Fruit fly (Drosophila melanogaster) whole organism, embryonic: Measurements from ENCODE around the gene SerRS.

Experiments
- Bgb ChIP-seq: fragments of 200-800 bp; sonication (Bioruptor generic); IDR thresholded peaks from 2 replicates; pipeline ENCODE4 v1.3.6; 2022; ENCODE audit warnings: missing biosample characterization, missing genetic modification characterization; ENCODE audit not compliant: partially characterized antibody
- BtbVII ChIP-seq: fragments of 200-800 bp; sonication (Bioruptor generic); optimal IDR thresholded peaks from 3 replicates; lab custom pipeline; 2017; ENCODE audit warnings: missing biosample characterization, mild to moderate bottlenecking, missing genetic modification characterization
- CG10959 ChIP-seq: fragments of 200-800 bp; sonication (Bioruptor generic); IDR thresholded peaks from 2 replicates; pipeline ENCODE4 v1.3.6; 2022; ENCODE audit warnings: missing biosample characterization, missing genetic modification characterization
- CG11247 ChIP-seq: fragments of 200-800 bp; sonication (Bioruptor generic); IDR thresholded peaks from 2 replicates; pipeline ENCODE4 v1.3.6; 2022; ENCODE audit warnings: missing biosample characterization, missing genetic modification characterization
- CG12236 ChIP-seq: fragments of 200-800 bp; sonication (Bioruptor generic); optimal IDR thresholded peaks from 2 replicates; lab custom pipeline; 2016; ENCODE audit warnings: missing biosample characterization, missing genetic modification characterization
- CG12659 ChIP-seq: fragments of 200-800 bp; sonication (Bioruptor generic); optimal IDR thresholded peaks from 3 replicates; lab custom pipeline; 2017; ENCODE audit warnings: mild to moderate bottlenecking, missing biosample characterization, missing genetic modification reagents, missing genetic modification characterization
- CG3065 ChIP-seq: fragments of 200-800 bp; sonication (Bioruptor generic); optimal IDR thresholded peaks from 2 replicates; lab custom pipeline; 2016; ENCODE audit warnings: missing biosample characterization, missing genetic modification characterization
- CG32772 ChIP-seq: fragments of 200-800 bp; sonication (Bioruptor generic); IDR thresholded peaks from 2 replicates; pipeline ENCODE4 v1.3.6; 2022; ENCODE audit warnings: missing biosample characterization, missing genetic modification characterization
- CG4282 ChIP-seq: fragments of 200-800 bp; sonication (Bioruptor generic); optimal IDR thresholded peaks from 2 replicates; lab custom pipeline; 2016; ENCODE audit warnings: missing biosample characterization, missing genetic modification characterization
- CG4617 ChIP-seq: fragments of 200-800 bp; sonication (Bioruptor generic); optimal IDR thresholded peaks from 3 replicates; lab custom pipeline; 2016; ENCODE audit warnings: missing biosample characterization, missing genetic modification characterization, borderline replicate concordance
- CG4854 ChIP-seq: fragments of 200-800 bp; sonication (Bioruptor generic); optimal IDR thresholded peaks from 2 replicates; lab custom pipeline; 2016; ENCODE audit warnings: missing biosample characterization, missing genetic modification characterization, inconsistent platforms
- CG6654 ChIP-seq: fragments of 200-800 bp; sonication (Bioruptor generic); optimal IDR thresholded peaks from 2 replicates; lab custom pipeline; 2017; ENCODE audit warnings: missing biosample characterization, mild to moderate bottlenecking, missing genetic modification characterization
- CG7987 ChIP-seq: fragments of 200-800 bp; sonication (Bioruptor generic); optimal IDR thresholded peaks from 2 replicates; lab custom pipeline; 2018; ENCODE audit warnings: missing biosample characterization, mild to moderate bottlenecking, missing genetic modification characterization, moderate library complexity
- CG9609 ChIP-seq: fragments of 200-800 bp; sonication (Bioruptor generic); optimal IDR thresholded peaks from 3 replicates; lab custom pipeline; 2016; ENCODE audit warnings: missing biosample characterization, missing genetic modification characterization
- CG9727 ChIP-seq: fragments of 200-800 bp; sonication (Bioruptor generic); optimal IDR thresholded peaks from 3 replicates; lab custom pipeline; 2017; ENCODE audit warnings: missing biosample characterization, mild to moderate bottlenecking, missing genetic modification characterization
- D19A ChIP-seq: fragments of 200-800 bp; optimal IDR thresholded peaks from 3 replicates; lab custom pipeline; 2019; ENCODE audit warnings: missing biosample characterization, mild to moderate bottlenecking, missing genetic modification characterization, moderate library complexity
- Dbx ChIP-seq: fragments of 200-800 bp; sonication (Bioruptor generic); IDR thresholded peaks from 3 replicates; pipeline ENCODE4 v1.3.6; 2022; ENCODE audit warnings: missing biosample characterization, missing genetic modification characterization
- Deaf1 ChIP-seq: fragments of 200-800 bp; optimal IDR thresholded peaks from 3 replicates; lab custom pipeline; 2019; ENCODE audit warnings: missing biosample characterization, mild to moderate bottlenecking, missing genetic modification characterization, moderate library complexity
- Dek ChIP-seq: fragments of 200-800 bp; sonication (Bioruptor generic); optimal IDR thresholded peaks from 3 replicates; lab custom pipeline; 2019; ENCODE audit warnings: missing biosample characterization, mild to moderate bottlenecking, missing genetic modification characterization, moderate library complexity
- Doc3 ChIP-seq: fragments of 200-800 bp; sonication (Bioruptor generic); IDR thresholded peaks from 3 replicates; pipeline ENCODE4 v1.3.6; 2022; ENCODE audit warnings: missing biosample characterization, missing genetic modification characterization; ENCODE audit not compliant: partially characterized antibody
- Ets65A ChIP-seq: fragments of 200-800 bp; sonication (Bioruptor generic); peaks from one replicate; lab custom pipeline; 2016; ENCODE audit warnings: missing biosample characterization, missing genetic modification characterization
- Hand ChIP-seq: fragments of 200-800 bp; sonication (Bioruptor generic); optimal IDR thresholded peaks from 2 replicates; lab custom pipeline; 2017; ENCODE audit warnings: mild to moderate bottlenecking, missing biosample characterization, missing genetic modification reagents, missing genetic modification characterization
- Lim3 ChIP-seq: fragments of 200-800 bp; sonication (Bioruptor generic); IDR thresholded peaks from 2 replicates; pipeline ENCODE4 v1.3.6; 2022; ENCODE audit warnings: missing biosample characterization, missing genetic modification characterization
- MBD-R2 ChIP-seq: fragments of 200-800 bp; sonication (Bioruptor generic); IDR thresholded peaks from 2 replicates; pipeline ENCODE4 v1.3.6; 2022; ENCODE audit warnings: missing biosample characterization, missing genetic modification characterization
- MTF-1 ChIP-seq: fragments of 200-800 bp; sonication (Bioruptor generic); optimal IDR thresholded peaks from 2 replicates; lab custom pipeline; 2018; ENCODE audit warnings: missing biosample characterization, mild to moderate bottlenecking, missing genetic modification characterization, borderline replicate concordance
- NFAT ChIP-seq: fragments of 200-800 bp; sonication (Bioruptor generic); IDR thresholded peaks from 2 replicates; pipeline ENCODE4 v1.3.6; 2022; ENCODE audit warnings: missing biosample characterization, missing genetic modification characterization
- NK7.1 ChIP-seq: fragments of 200-800 bp; sonication (Bioruptor generic); optimal IDR thresholded peaks from 3 replicates; lab custom pipeline; 2016; ENCODE audit warnings: missing biosample characterization, missing genetic modification characterization
- Trl ChIP-seq, 3 experiments: fragments of >200 bp in 2 of 3; fragments of 200-800 bp in 1 of 3; sonication (Bioruptor generic) in 1 of 3; optimal IDR thresholded peaks; 2 replicates in 1 of 3; 3 replicates in 2 of 3; lab custom pipeline; 2016 to 2017; ENCODE audit warnings: missing biosample characterization in 1 of 3, missing genetic modification characterization in 1 of 3
- Xbp1 ChIP-seq: fragments of 200-800 bp; sonication (Bioruptor generic); optimal IDR thresholded peaks from 3 replicates; lab custom pipeline; 2016; ENCODE audit warnings: missing biosample characterization, mild to moderate bottlenecking, missing genetic modification characterization
- ac ChIP-seq: fragments of 200-800 bp; sonication (Bioruptor generic); optimal IDR thresholded peaks from 3 replicates; lab custom pipeline; 2017; ENCODE audit warnings: missing biosample characterization, mild to moderate bottlenecking, missing genetic modification characterization
- ato ChIP-seq: fragments of 200-800 bp; sonication (Bioruptor generic); IDR thresholded peaks from 2 replicates; pipeline ENCODE4 v1.3.6; 2022; ENCODE audit warnings: missing biosample characterization, missing genetic modification characterization; ENCODE audit not compliant: partially characterized antibody
- bbx ChIP-seq: fragments of 200-800 bp; sonication (Bioruptor generic); IDR thresholded peaks from 2 replicates; pipeline ENCODE4 v1.3.6; 2022; ENCODE audit warnings: missing biosample characterization, missing genetic modification characterization; ENCODE audit not compliant: partially characterized antibody
- cwo ChIP-seq: fragments of 200-800 bp; sonication (Bioruptor generic); optimal IDR thresholded peaks from 3 replicates; lab custom pipeline; 2017; ENCODE audit warnings: missing biosample characterization, missing genetic modification characterization, mild to moderate bottlenecking, moderate library complexity, missing genetic modification reagents
- dmrt99B ChIP-seq: fragments of 200-800 bp; sonication (Bioruptor generic); optimal IDR thresholded peaks from 2 replicates; lab custom pipeline; 2018; ENCODE audit warnings: missing biosample characterization, mild to moderate bottlenecking, missing genetic modification characterization, moderate library complexity
- dpn ChIP-seq, 2 experiments: fragments of 200-800 bp; sonication (Bioruptor generic); optimal IDR thresholded peaks; 3 replicates each; lab custom pipeline; 2016; ENCODE audit warnings: missing biosample characterization in 2 of 2, missing genetic modification characterization in 2 of 2
- fd64A ChIP-seq: fragments of 200-800 bp; sonication (Bioruptor generic); optimal IDR thresholded peaks from 3 replicates; lab custom pipeline; 2018; ENCODE audit warnings: missing biosample characterization, mild to moderate bottlenecking, missing genetic modification characterization
- fd96Cb ChIP-seq: fragments of 200-800 bp; sonication (Bioruptor generic); optimal IDR thresholded peaks from 2 replicates; lab custom pipeline; 2018; ENCODE audit warnings: missing biosample characterization, mild to moderate bottlenecking, missing genetic modification characterization, moderate library complexity
- ham ChIP-seq: fragments of 200-800 bp; sonication (Bioruptor generic); IDR thresholded peaks from 2 replicates; pipeline ENCODE4 v1.3.6; 2022; ENCODE audit warnings: missing biosample characterization, missing genetic modification characterization
- nmo ChIP-seq: fragments of 200-800 bp; sonication (Bioruptor generic); optimal IDR thresholded peaks from 2 replicates; lab custom pipeline; 2018; ENCODE audit warnings: missing biosample characterization, mild to moderate bottlenecking, missing genetic modification characterization, moderate library complexity
- pan ChIP-seq, 4 experiments: fragments of >200 bp in 3 of 4; fragments of 200-800 bp in 1 of 4; sonication (Bioruptor generic) in 1 of 4; optimal IDR thresholded peaks in 3 of 4; IDR thresholded peaks in 1 of 4; 2 replicates each; pipeline versions ENCODE4 v1.3.6 to Lab custom; 2017 to 2022; ENCODE audit warnings: missing biosample characterization in 2 of 4, missing genetic modification characterization in 2 of 4, mixed read lengths in 1 of 4
- peb ChIP-seq: fragments of 200-800 bp; sonication (Bioruptor generic); IDR thresholded peaks from 2 replicates; pipeline ENCODE4 v1.3.6; 2022; ENCODE audit warnings: missing biosample characterization, missing genetic modification characterization
- pnt ChIP-seq: fragments of 200-800 bp; sonication (Bioruptor generic); optimal IDR thresholded peaks from 3 replicates; lab custom pipeline; 2016; ENCODE audit warnings: missing biosample characterization, missing genetic modification characterization
- rib ChIP-seq: fragments of 200-800 bp; sonication (Bioruptor generic); IDR thresholded peaks from 2 replicates; pipeline ENCODE4 v1.3.6; 2022; ENCODE audit warnings: missing biosample characterization, missing genetic modification characterization
- slp2 ChIP-seq: fragments of 200-800 bp; sonication (Bioruptor generic); optimal IDR thresholded peaks from 2 replicates; lab custom pipeline; 2016; ENCODE audit warnings: missing biosample characterization, missing genetic modification characterization
- tio ChIP-seq: fragments of 200-800 bp; sonication (Bioruptor generic); optimal IDR thresholded peaks from 2 replicates; lab custom pipeline; 2017; ENCODE audit warnings: missing biosample characterization, missing genetic modification characterization, inconsistent platforms
- trh ChIP-seq: fragments of 200-800 bp; sonication (Bioruptor generic); optimal IDR thresholded peaks from 2 replicates; lab custom pipeline; 2016; ENCODE audit warnings: missing biosample characterization, missing genetic modification characterization
- unc-4 ChIP-seq: fragments of 200-800 bp; sonication (Bioruptor generic); IDR thresholded peaks from 2 replicates; pipeline ENCODE4 v1.3.6; 2022; ENCODE audit warnings: missing biosample characterization, missing genetic modification characterization; ENCODE audit not compliant: partially characterized antibody
- vfl ChIP-seq: fragments of 200-800 bp; sonication (Bioruptor generic); optimal IDR thresholded peaks from 2 replicates; lab custom pipeline; 2016; ENCODE audit warnings: missing biosample characterization, missing genetic modification characterization
- z ChIP-seq: fragments of 200-800 bp; sonication (Bioruptor generic); IDR thresholded peaks from 3 replicates; pipeline ENCODE4 v1.3.6; 2022; ENCODE audit warnings: missing biosample characterization, missing genetic modification characterization
- zen ChIP-seq: fragments of 200-800 bp; sonication (Bioruptor generic); optimal IDR thresholded peaks from 3 replicates; lab custom pipeline; 2018; ENCODE audit warnings: missing biosample characterization, mild to moderate bottlenecking, missing genetic modification characterization, moderate library complexity

SerRS gene

dm6 chr2L:3003399-3003798 lies 33.8 kb downstream of the SerRS start (continued):
- TF ChIP-seq Xbp1 (GFP tag; lab: Kevin White, UChicago) (peak; percentile 33), tio (GFP tag; lab: Kevin White, UChicago) (no peak), Deaf1 (no peak), NK7.1 (GFP tag; lab: Kevin White, UChicago) (no peak), Lim3 (GFP tag; lab: Robert Waterston, UW) (no peak), CG11247 (GFP tag; lab: Robert Waterston, UW) (no peak), ham (no peak), D19A (tag; lab: Kevin White, UChicago) (peak; percentile 87), ac (GFP tag; lab: Kevin White, UChicago) (no peak), pan (optimal IDR thresholded peaks at IDR 0.05; lab: Kevin White, UChicago) (no peak), pan (GFP tag; optimal IDR thresholded peaks at IDR 0.05 in 1 of 2, IDR thresholded peaks at IDR 0.05 in 1 of 2) (peak in 1 of 2 experiments; percentile 50), trh (no peak), Dbx (GFP tag; lab: Robert Waterston, UW) (no peak), Trl (optimal IDR thresholded peaks at IDR 0.05; lab: Kevin White, UChicago) (no peak), Trl (GFP tag; optimal IDR thresholded peaks at IDR 0.05; lab: Kevin White, UChicago) (no peak), vfl (GFP tag; lab: Kevin White, UChicago) (no peak), cwo (GFP tag; lab: Kevin White, UChicago) (no peak), pnt (GFP tag; lab: Kevin White, UChicago) (no peak), Hand (GFP tag; lab: Kevin White, UChicago) (no peak), peb (GFP tag; lab: Robert Waterston, UW) (no peak), zen (tag; lab: Kevin White, UChicago) (no peak), CG9609 (no peak), BtbVII (GFP tag; lab: Kevin White, UChicago) (peak; percentile 24), Bgb (GFP tag; lab: Robert Waterston, UW) (no peak), fd96Cb (peak; percentile 65), MTF-1 (GFP tag; lab: Kevin White, UChicago) (no peak), dpn (GFP tag; optimal IDR thresholded peaks at IDR 0.05; lab: Kevin White, UChicago) (peak in 1 of 2 experiments; percentile 41), CG4617 (GFP tag; lab: Kevin White, UChicago) (no peak), CG12236 (GFP tag; lab: Kevin White, UChicago) (no peak), slp2 (GFP tag; lab: Kevin White, UChicago) (no peak), Dek (tag; lab: Kevin White, UChicago) (peak; percentile 28), unc-4 (no peak), z (GFP tag; lab: Robert Waterston, UW) (no peak), CG9727 (GFP tag; lab: Kevin White, UChicago) (no peak), NFAT (GFP tag; lab: Robert Waterston, UW) (no peak), Ets65A (GFP tag; lab: Kevin White, UChicago) (peak; percentile 82), CG10959 (GFP tag; lab: Robert Waterston, UW) (no peak), CG32772 (GFP tag; lab: Robert Waterston, UW) (0 out of 2 replicates have a peak, but pooled peaks have one; percentile 42), CG3065 (GFP tag; lab: Kevin White, UChicago) (no peak), CG4854 (GFP tag; lab: Kevin White, UChicago) (no peak), CG7987 (no peak), CG4282 (GFP tag; lab: Kevin White, UChicago) (no peak), Doc3 (GFP tag; lab: Robert Waterston, UW) (no peak), rib (GFP tag; lab: Robert Waterston, UW) (no peak), nmo (GFP tag; lab: Kevin White, UChicago) (peak; percentile 63), bbx (GFP tag; lab: Robert Waterston, UW) (no peak), dmrt99B (tag; lab: Kevin White, UChicago) (peak; percentile 86), CG6654 (no peak), fd64A (peak; percentile 52), ato (GFP tag; lab: Robert Waterston, UW) (no peak), MBD-R2 (GFP tag; lab: Robert Waterston, UW) (no peak), CG12659 (GFP tag; lab: Kevin White, UChicago) (peak; percentile 57)
